Worm (Caenorhabditis elegans) whole organism, L2 larva: ENCODE results near the gene F40F8.4.

Experiments used
- lsy-2 ChIP-seq, 2 experiments: fragments of 150-350 bp in 1 of 2; sonication (generic microtip) in 1 of 2; optimal IDR thresholded peaks; 2 replicates each; lab custom pipeline; 2014 to 2017; ENCODE audit warnings: missing biosample characterization in 2 of 2, missing genetic modification characterization in 2 of 2
- nhr-77 ChIP-seq: fragments of 150-350 bp; optimal IDR thresholded peaks from 2 replicates; lab custom pipeline; 2014; ENCODE audit warnings: missing biosample characterization, missing genetic modification characterization
- sma-3 ChIP-seq: sonication (generic microtip); optimal IDR thresholded peaks from 2 replicates; lab custom pipeline; 2016; ENCODE audit warnings: missing genetic modification reagents, missing genetic modification characterization, missing compliant biosample characterization
- unc-55 ChIP-seq: fragments of 150-350 bp; sonication (generic microtip); optimal IDR thresholded peaks from 3 replicates; lab custom pipeline; 2014; ENCODE audit warnings: missing biosample characterization, missing genetic modification reagents, missing genetic modification characterization
- zag-1 ChIP-seq: fragments of 150-350 bp; optimal IDR thresholded peaks from 2 replicates; lab custom pipeline; 2014; ENCODE audit warnings: missing biosample characterization, missing genetic modification characterization
- ztf-1 ChIP-seq: fragments of 200-800 bp; sonication (Bioruptor generic); conservative IDR thresholded peaks from 2 replicates; pipeline ENCODE4 v1.3.6; 2022; ENCODE audit warnings: missing genetic modification characterization, missing compliant biosample characterization

The F40F8.4 gene

ce11 chrII:11091577-11091976, 48.5 kb downstream of the F40F8.4 start:
- TF ChIP-seq zag-1 (tag; lab: Kevin White, UChicago) (no peak), ztf-1 (no peak), sma-3 (GFP tag; lab: Kevin White, UChicago) (no peak), lsy-2 (tag; optimal IDR thresholded peaks at IDR 0.05; lab: Kevin White, UChicago) (no peak), unc-55 (GFP tag; lab: Kevin White, UChicago) (no peak), nhr-77 (tag; lab: Kevin White, UChicago) (no peak)
